Fruit fly (Drosophila melanogaster) whole organism, embryonic: ENCODE data around the gene Fitm.

ENCODE experiments used
- CG1024 ChIP-seq: fragments of 200-800 bp; sonication (Bioruptor generic); IDR thresholded peaks from 2 replicates; pipeline ENCODE4 v1.3.6; 2022; ENCODE audit warnings: missing biosample characterization, missing genetic modification characterization
- CG10431 ChIP-seq: fragments of 200-800 bp; sonication (Bioruptor generic); optimal IDR thresholded peaks from 3 replicates; lab custom pipeline; 2018; ENCODE audit warnings: missing biosample characterization, mild to moderate bottlenecking, missing genetic modification characterization
- CG10979 ChIP-seq: fragments of 200-800 bp; sonication (Bioruptor generic); optimal IDR thresholded peaks from 2 replicates; lab custom pipeline; 2018; ENCODE audit warnings: missing biosample characterization, mild to moderate bottlenecking, missing genetic modification characterization, moderate library complexity
- CG11247 ChIP-seq: fragments of 200-800 bp; sonication (Bioruptor generic); IDR thresholded peaks from 2 replicates; pipeline ENCODE4 v1.3.6; 2022; ENCODE audit warnings: missing biosample characterization, missing genetic modification characterization
- CG11456 ChIP-seq: fragments of 200-800 bp; sonication (Bioruptor generic); IDR thresholded peaks from 3 replicates; pipeline ENCODE4 v1.3.6; 2022; ENCODE audit warnings: missing biosample characterization, missing genetic modification characterization
- CG11560 ChIP-seq: fragments of 200-800 bp; sonication (Bioruptor generic); IDR thresholded peaks from 3 replicates; pipeline ENCODE4 v1.3.6; 2022; ENCODE audit warnings: missing biosample characterization, missing genetic modification characterization
- CG12659 ChIP-seq: fragments of 200-800 bp; sonication (Bioruptor generic); optimal IDR thresholded peaks from 3 replicates; lab custom pipeline; 2017; ENCODE audit warnings: mild to moderate bottlenecking, missing biosample characterization, missing genetic modification reagents, missing genetic modification characterization
- CG13123 ChIP-seq: fragments of 200-800 bp; sonication (Bioruptor generic); optimal IDR thresholded peaks from 2 replicates; lab custom pipeline; 2016; ENCODE audit warnings: missing biosample characterization, missing genetic modification characterization
- CG13424 ChIP-seq: fragments of 200-800 bp; sonication (Bioruptor generic); optimal IDR thresholded peaks from 2 replicates; lab custom pipeline; 2019; ENCODE audit warnings: missing biosample characterization, mild to moderate bottlenecking, missing genetic modification characterization, moderate library complexity
- CG14965 ChIP-seq: fragments of 200-800 bp; sonication (Bioruptor generic); optimal IDR thresholded peaks from 2 replicates; lab custom pipeline; 2016; ENCODE audit warnings: missing biosample characterization, missing genetic modification characterization, borderline replicate concordance
- CG1529 ChIP-seq: fragments of 200-800 bp; sonication (Bioruptor generic); optimal IDR thresholded peaks from 3 replicates; lab custom pipeline; 2018; ENCODE audit warnings: missing biosample characterization, missing genetic modification characterization
- CG16779 ChIP-seq: fragments of 200-800 bp; sonication (Bioruptor generic); IDR thresholded peaks from 2 replicates; pipeline ENCODE4 v1.3.6; 2022; ENCODE audit warnings: missing biosample characterization, missing genetic modification characterization
- CG17328 ChIP-seq: fragments of 200-800 bp; sonication (Bioruptor generic); IDR thresholded peaks from 2 replicates; pipeline ENCODE4 v1.3.6; 2022; ENCODE audit warnings: missing biosample characterization, missing genetic modification characterization
- CG17361 ChIP-seq: fragments of 200-800 bp; sonication (Bioruptor generic); IDR thresholded peaks from 3 replicates; pipeline ENCODE4 v1.3.6; 2022; ENCODE audit warnings: missing biosample characterization, missing genetic modification characterization
- CG1792 ChIP-seq: fragments of 200-800 bp; sonication (Bioruptor generic); optimal IDR thresholded peaks from 2 replicates; lab custom pipeline; 2016; ENCODE audit warnings: missing biosample characterization, missing genetic modification characterization
- CG18262 ChIP-seq: fragments of 200-800 bp; optimal IDR thresholded peaks from 3 replicates; lab custom pipeline; 2019; ENCODE audit warnings: missing biosample characterization, mild to moderate bottlenecking, missing genetic modification characterization, moderate library complexity
- CG1832 ChIP-seq: fragments of 200-800 bp; sonication (Bioruptor generic); optimal IDR thresholded peaks from 2 replicates; lab custom pipeline; 2017; ENCODE audit warnings: missing biosample characterization, mild to moderate bottlenecking, missing genetic modification characterization, inconsistent platforms
- CG18764 ChIP-seq: fragments of 200-800 bp; sonication (Bioruptor generic); optimal IDR thresholded peaks from 3 replicates; lab custom pipeline; 2016; ENCODE audit warnings: missing biosample characterization, missing genetic modification characterization
- CG3163 ChIP-seq: fragments of 200-800 bp; sonication (Bioruptor generic); optimal IDR thresholded peaks from 3 replicates; lab custom pipeline; 2016; ENCODE audit warnings: missing biosample characterization, missing genetic modification characterization
- CG34376 ChIP-seq: fragments of 200-800 bp; sonication (Bioruptor generic); optimal IDR thresholded peaks from 2 replicates; lab custom pipeline; 2018; ENCODE audit warnings: missing biosample characterization, mild to moderate bottlenecking, missing genetic modification characterization
- CG4730 ChIP-seq: fragments of 200-800 bp; sonication (Bioruptor generic); IDR thresholded peaks from 2 replicates; pipeline ENCODE4 v1.3.6; 2022; ENCODE audit warnings: missing biosample characterization, missing genetic modification characterization
- CG5953 ChIP-seq: fragments of 200-800 bp; sonication (Bioruptor generic); IDR thresholded peaks from 2 replicates; pipeline ENCODE4 v1.3.6; 2022; ENCODE audit warnings: missing biosample characterization, missing genetic modification characterization
- CG6854 ChIP-seq: fragments of 200-800 bp; sonication (Bioruptor generic); optimal IDR thresholded peaks from 3 replicates; lab custom pipeline; 2017; ENCODE audit warnings: missing biosample characterization, mild to moderate bottlenecking, missing genetic modification characterization
- CG8089 ChIP-seq: fragments of 200-800 bp; sonication (Bioruptor generic); optimal IDR thresholded peaks from 3 replicates; lab custom pipeline; 2016; ENCODE audit warnings: missing biosample characterization, missing genetic modification characterization
- CG8765 ChIP-seq: fragments of 200-800 bp; sonication (Bioruptor generic); IDR thresholded peaks from 2 replicates; pipeline ENCODE4 v1.3.6; 2022; ENCODE audit warnings: missing biosample characterization, missing genetic modification characterization
- CG8924 ChIP-seq: fragments of 200-800 bp; optimal IDR thresholded peaks from 3 replicates; lab custom pipeline; 2019; ENCODE audit warnings: missing biosample characterization, mild to moderate bottlenecking, missing genetic modification characterization, moderate library complexity
- CG9817 ChIP-seq: fragments of 200-800 bp; sonication (Bioruptor generic); optimal IDR thresholded peaks from 2 replicates; lab custom pipeline; 2018; ENCODE audit warnings: missing biosample characterization, mild to moderate bottlenecking, missing genetic modification characterization, moderate library complexity
- CG9932 ChIP-seq: fragments of 200-800 bp; sonication (Bioruptor generic); IDR thresholded peaks from 2 replicates; pipeline ENCODE4 v1.3.6; 2022; ENCODE audit warnings: missing biosample characterization, missing genetic modification characterization
- Deaf1 ChIP-seq: fragments of 200-800 bp; optimal IDR thresholded peaks from 3 replicates; lab custom pipeline; 2019; ENCODE audit warnings: missing biosample characterization, mild to moderate bottlenecking, missing genetic modification characterization, moderate library complexity
- E2f2 ChIP-seq: fragments of 200-800 bp; sonication (Bioruptor generic); IDR thresholded peaks from 2 replicates; pipeline ENCODE4 v1.3.6; 2022; ENCODE audit warnings: missing biosample characterization, missing genetic modification characterization
- Fer3 ChIP-seq: fragments of 200-800 bp; sonication (Bioruptor generic); optimal IDR thresholded peaks from 2 replicates; lab custom pipeline; 2018; ENCODE audit warnings: missing biosample characterization, mild to moderate bottlenecking, missing genetic modification characterization, moderate library complexity
- H15 ChIP-seq: fragments of 200-800 bp; sonication (Bioruptor generic); IDR thresholded peaks from 3 replicates; pipeline ENCODE4 v1.3.6; 2022; ENCODE audit warnings: missing biosample characterization, missing genetic modification characterization
- HLHmδ ChIP-seq: fragments of 200-800 bp; sonication (Bioruptor generic); optimal IDR thresholded peaks from 2 replicates; lab custom pipeline; 2018; ENCODE audit warnings: missing biosample characterization, mild to moderate bottlenecking, missing genetic modification characterization, moderate library complexity
- Lpt ChIP-seq: fragments of >200 bp; optimal IDR thresholded peaks from 2 replicates; lab custom pipeline; 2018; ENCODE audit warnings: missing biosample characterization, missing genetic modification characterization
- Nf-YB ChIP-seq: fragments of 200-800 bp; sonication (Bioruptor generic); optimal IDR thresholded peaks from 3 replicates; lab custom pipeline; 2019; ENCODE audit warnings: missing biosample characterization, mild to moderate bottlenecking, missing genetic modification characterization, moderate library complexity
- PHDP ChIP-seq: fragments of 200-800 bp; sonication (Bioruptor generic); optimal IDR thresholded peaks from 3 replicates; lab custom pipeline; 2018; ENCODE audit warnings: missing biosample characterization, mild to moderate bottlenecking, missing genetic modification characterization, moderate library complexity
- Tbp ChIP-seq: fragments of >200 bp; optimal IDR thresholded peaks from 2 replicates; lab custom pipeline; 2018; ENCODE audit warnings: missing biosample characterization, missing genetic modification characterization
- Usf ChIP-seq: fragments of 200-800 bp; sonication (Bioruptor generic); optimal IDR thresholded peaks from 2 replicates; lab custom pipeline; 2017; ENCODE audit warnings: missing genotype, missing biosample characterization, missing genetic modification characterization
- ase ChIP-seq: fragments of 200-800 bp; sonication (Bioruptor generic); IDR thresholded peaks from 3 replicates; pipeline ENCODE4 v1.3.6; 2022; ENCODE audit warnings: missing biosample characterization, missing genetic modification characterization
- br ChIP-seq: fragments of >200 bp; optimal IDR thresholded peaks from 2 replicates; lab custom pipeline; 2017
- crc ChIP-seq: fragments of 200-800 bp; sonication (Bioruptor generic); optimal IDR thresholded peaks from 2 replicates; lab custom pipeline; 2016; ENCODE audit warnings: missing biosample characterization, missing genetic modification characterization
- danr ChIP-seq: fragments of 200-800 bp; sonication (Bioruptor generic); IDR thresholded peaks from 2 replicates; pipeline ENCODE4 v1.3.6; 2022; ENCODE audit warnings: missing biosample characterization, missing genetic modification characterization
- fd96Cb ChIP-seq: fragments of 200-800 bp; sonication (Bioruptor generic); optimal IDR thresholded peaks from 2 replicates; lab custom pipeline; 2018; ENCODE audit warnings: missing biosample characterization, mild to moderate bottlenecking, missing genetic modification characterization, moderate library complexity
- ftz-f1 ChIP-seq: fragments of 200-800 bp; sonication (Bioruptor generic); optimal IDR thresholded peaks from 2 replicates; lab custom pipeline; 2016; ENCODE audit warnings: missing biosample characterization, missing genetic modification characterization
- hb ChIP-seq: fragments of 200-800 bp; sonication (Bioruptor generic); IDR thresholded peaks from 3 replicates; pipeline ENCODE4 v1.3.6; 2022; ENCODE audit warnings: missing biosample characterization, missing genetic modification characterization; ENCODE audit not compliant: partially characterized antibody
- ind ChIP-seq: fragments of 200-800 bp; sonication (Bioruptor generic); optimal IDR thresholded peaks from 3 replicates; lab custom pipeline; 2016; ENCODE audit warnings: missing biosample characterization, missing genetic modification characterization
- ken ChIP-seq: fragments of 200-800 bp; sonication (Bioruptor generic); IDR thresholded peaks from 3 replicates; pipeline ENCODE4 v1.3.6; 2022; ENCODE audit warnings: missing biosample characterization, missing genetic modification characterization
- psq ChIP-seq: fragments of 200-800 bp; sonication (Bioruptor generic); optimal IDR thresholded peaks from 2 replicates; lab custom pipeline; 2017; ENCODE audit warnings: missing biosample characterization, missing genetic modification characterization
- row ChIP-seq: fragments of 200-800 bp; sonication (Bioruptor generic); IDR thresholded peaks from 3 replicates; pipeline ENCODE4 v1.3.6; 2022; ENCODE audit warnings: missing biosample characterization, missing genetic modification characterization
- ssp ChIP-seq: fragments of 200-800 bp; sonication (Bioruptor generic); IDR thresholded peaks from 2 replicates; pipeline ENCODE4 v1.3.6; 2022; ENCODE audit warnings: missing biosample characterization, missing genetic modification characterization
- toy ChIP-seq: fragments of 200-800 bp; sonication (Bioruptor generic); IDR thresholded peaks from 2 replicates; pipeline ENCODE4 v1.3.6; 2022; ENCODE audit warnings: missing biosample characterization, missing genetic modification characterization

Fitm gene

DNA sequence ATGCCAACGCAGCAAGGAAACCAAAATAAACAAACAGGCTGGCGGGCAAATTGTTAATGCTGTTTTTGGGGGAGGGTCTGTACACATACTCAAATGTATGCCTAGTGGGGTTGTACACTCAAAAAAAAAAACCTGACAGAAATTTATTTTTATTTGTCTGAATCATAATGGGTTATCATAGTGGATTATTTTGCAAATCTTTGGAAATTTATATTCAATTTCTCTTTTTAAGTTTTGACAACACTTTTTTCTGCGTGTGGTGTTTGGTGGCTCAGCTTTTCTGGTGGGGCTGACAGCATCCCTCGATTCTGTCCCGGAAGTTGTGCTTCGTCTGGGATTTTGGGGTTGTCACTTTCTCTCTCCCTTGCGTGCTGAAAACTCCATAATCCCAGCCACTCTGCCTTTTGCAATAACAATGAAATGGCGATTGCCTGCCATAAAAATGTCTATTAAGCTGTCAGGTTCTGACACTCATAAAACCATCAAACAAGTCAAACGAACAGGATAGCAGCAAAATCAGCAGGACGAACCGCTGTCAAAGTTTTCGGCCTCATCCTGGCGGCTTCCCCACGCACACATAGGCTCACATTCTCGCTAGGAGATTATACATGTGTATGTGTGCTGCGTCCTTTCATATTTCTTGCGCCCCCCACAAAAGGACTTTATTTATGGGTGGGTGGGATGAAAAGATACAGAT, 9.2 kb upstream of the Fitm start (continued):
- TF ChIP-seq E2f2 (GFP tag; lab: Robert Waterston, UW): no peak; the same call in 1 of the 2 replicates
- TF ChIP-seq CG9817: peak; percentile 66
- peak; percentile 79 for TF ChIP-seq CG34376 (GFP tag; lab: Kevin White, UChicago)
- peak; percentile 67; the same call in 2 of the 3 replicates for TF ChIP-seq CG11560 (tag; lab: Robert Waterston, UW)
- TF ChIP-seq hb: no peak
- TF ChIP-seq CG13424 (tag; lab: Kevin White, UChicago): peak; percentile 77
- peak; percentile 54 for TF ChIP-seq CG8089 (GFP tag; lab: Kevin White, UChicago)
- peak; percentile 77 for TF ChIP-seq CG6854 (GFP tag; lab: Kevin White, UChicago)
- TF ChIP-seq CG12659: peak; percentile 73
- no peak for TF ChIP-seq br (lab: Kevin White, UChicago)
- no peak for TF ChIP-seq psq
- peak; percentile 77 for TF ChIP-seq CG5953 (GFP tag; lab: Robert Waterston, UW)
- peak; percentile 61 for TF ChIP-seq fd96Cb (tag; lab: Kevin White, UChicago)
- TF ChIP-seq ssp (GFP tag; lab: Robert Waterston, UW): peak; percentile 70
- TF ChIP-seq CG9932 (GFP tag; lab: Robert Waterston, UW): no peak; the same call in 1 of the 2 replicates
- peak; percentile 77 for TF ChIP-seq PHDP (tag; lab: Kevin White, UChicago)
- TF ChIP-seq Usf (GFP tag; lab: Kevin White, UChicago): no peak
- peak; percentile 80 for TF ChIP-seq ase (GFP tag; lab: Robert Waterston, UW)
- no peak for TF ChIP-seq Deaf1 (tag; lab: Kevin White, UChicago)
- peak; percentile 85 for TF ChIP-seq ken (GFP tag; lab: Robert Waterston, UW)
- peak; percentile 74 for TF ChIP-seq Fer3 (tag; lab: Kevin White, UChicago)
- TF ChIP-seq crc (GFP tag; lab: Kevin White, UChicago): peak; percentile 53
- TF ChIP-seq CG18262 (tag; lab: Kevin White, UChicago): peak; percentile 37
- TF ChIP-seq CG11247 (GFP tag; lab: Robert Waterston, UW): peak; percentile 77
- TF ChIP-seq ind (GFP tag; lab: Kevin White, UChicago): peak; percentile 80
- TF ChIP-seq CG13123 (GFP tag; lab: Kevin White, UChicago): no peak
- TF ChIP-seq CG8765: peak; percentile 54; the same call in 1 of the 2 replicates
- TF ChIP-seq CG10979: peak; percentile 66
- peak; percentile 16 for TF ChIP-seq CG18764 (GFP tag; lab: Kevin White, UChicago)
- TF ChIP-seq CG3163 (GFP tag; lab: Kevin White, UChicago): peak; percentile 52
- TF ChIP-seq CG1832: no peak
- no peak for TF ChIP-seq CG8924 (tag; lab: Kevin White, UChicago)
- TF ChIP-seq Tbp: no peak
- TF ChIP-seq HLHmδ: no peak
- TF ChIP-seq Lpt (GFP tag; lab: Kevin White, UChicago): no peak
- no peak for TF ChIP-seq Nf-YB (GFP tag; lab: Kevin White, UChicago)
- peak; percentile 59 for TF ChIP-seq toy (GFP tag; lab: Robert Waterston, UW)
- peak; percentile 81 for TF ChIP-seq CG11456
- no peak for TF ChIP-seq ftz-f1 (GFP tag; lab: Kevin White, UChicago)
- TF ChIP-seq CG4730: peak; percentile 69
- peak; percentile 78 for TF ChIP-seq CG17328 (GFP tag; lab: Robert Waterston, UW)
- peak; percentile 78 for TF ChIP-seq CG16779
- TF ChIP-seq H15 (GFP tag; lab: Robert Waterston, UW): peak; percentile 77
- peak; percentile 93 for TF ChIP-seq row (GFP tag; lab: Robert Waterston, UW)
- TF ChIP-seq CG1529: peak; percentile 32
- TF ChIP-seq CG17361 (GFP tag; lab: Robert Waterston, UW): peak; percentile 44; the same call in 1 of the 3 replicates
- TF ChIP-seq CG10431 (GFP tag; lab: Kevin White, UChicago): peak; percentile 1
- TF ChIP-seq danr (GFP tag; lab: Robert Waterston, UW): 0 out of 2 replicates have a peak, but pooled peaks have one; percentile 28
- peak; percentile 56; the same call in 1 of the 2 replicates for TF ChIP-seq CG1024
- peak; percentile 35 for TF ChIP-seq CG14965 (GFP tag; lab: Kevin White, UChicago)
- peak; percentile 35 for TF ChIP-seq CG1792
